Worm (Caenorhabditis elegans) whole organism, mixed stage, embryonic: Measurements from ENCODE around the gene ins-17.

Experiments used
- M03D4.4 ChIP-seq: sonication (generic microtip); optimal IDR thresholded peaks from 2 replicates; lab custom pipeline; 2017; ENCODE audit warnings: mild to moderate bottlenecking, missing genetic modification characterization, missing compliant biosample characterization
- bed-3 ChIP-seq: fragments of 200-800 bp; sonication (Bioruptor generic); optimal IDR thresholded peaks from 3 replicates; lab custom pipeline; 2018; ENCODE audit warnings: mild to moderate bottlenecking, missing genetic modification characterization, moderate library complexity, missing compliant biosample characterization
- blmp-1 ChIP-seq: fragments of 150-350 bp; optimal IDR thresholded peaks from 2 replicates; lab custom pipeline; 2014; ENCODE audit warnings: missing biosample characterization, missing genetic modification characterization
- ceh-39 ChIP-seq: fragments of 150-350 bp; optimal IDR thresholded peaks from 2 replicates; lab custom pipeline; 2014; ENCODE audit warnings: missing biosample characterization, missing genetic modification characterization
- ceh-43 ChIP-seq: fragments of 200-800 bp; sonication (Bioruptor generic); optimal IDR thresholded peaks from 2 replicates; lab custom pipeline; 2018; ENCODE audit warnings: mild to moderate bottlenecking, missing genetic modification characterization, moderate library complexity, missing compliant biosample characterization
- ceh-83 ChIP-seq: fragments of 200-800 bp; sonication (Bioruptor generic); optimal IDR thresholded peaks from 2 replicates; lab custom pipeline; 2018; ENCODE audit warnings: mild to moderate bottlenecking, missing genetic modification characterization, missing compliant biosample characterization
- ces-1 ChIP-seq: fragments of 150-350 bp; optimal IDR thresholded peaks from 2 replicates; lab custom pipeline; 2014; ENCODE audit warnings: missing biosample characterization, missing genetic modification reagents, missing genetic modification characterization
- cnd-1 ChIP-seq: fragments of 200-800 bp; sonication (Bioruptor generic); optimal IDR thresholded peaks from 2 replicates; lab custom pipeline; 2018; ENCODE audit warnings: mild to moderate bottlenecking, missing genetic modification characterization, missing compliant biosample characterization
- drap-1 ChIP-seq: fragments of 200-800 bp; sonication (Bioruptor generic); optimal IDR thresholded peaks from 3 replicates; lab custom pipeline; 2018; ENCODE audit warnings: mild to moderate bottlenecking, missing genetic modification characterization, missing compliant biosample characterization
- elt-1 ChIP-seq: sonication (generic microtip); optimal IDR thresholded peaks from 2 replicates; lab custom pipeline; 2017; ENCODE audit warnings: missing genetic modification characterization, mild to moderate bottlenecking, missing compliant biosample characterization, antibody characterized with exemption, moderate library complexity, borderline replicate concordance; ENCODE audit not compliant: insufficient read depth
- elt-3 ChIP-seq: fragments of 150-350 bp; optimal IDR thresholded peaks from 2 replicates; lab custom pipeline; 2014; ENCODE audit warnings: missing biosample characterization, missing genetic modification characterization
- flh-1 ChIP-seq: fragments of 200-800 bp; sonication (Bioruptor generic); optimal IDR thresholded peaks from 2 replicates; lab custom pipeline; 2018; ENCODE audit warnings: mild to moderate bottlenecking, missing genetic modification characterization, moderate library complexity, missing compliant biosample characterization
- hlh-1 ChIP-seq: fragments of 150-350 bp; optimal IDR thresholded peaks from 2 replicates; lab custom pipeline; 2014; ENCODE audit warnings: missing biosample characterization, missing genetic modification reagents, missing genetic modification characterization
- lin-13 ChIP-seq: fragments of 150-350 bp; optimal IDR thresholded peaks from 2 replicates; lab custom pipeline; 2014; ENCODE audit warnings: missing biosample characterization, missing genetic modification characterization
- lin-32 ChIP-seq: fragments of 200-800 bp; sonication (Bioruptor generic); optimal IDR thresholded peaks from 2 replicates; lab custom pipeline; 2018; ENCODE audit warnings: mild to moderate bottlenecking, missing genetic modification characterization, missing compliant biosample characterization
- mab-5 ChIP-seq: fragments of 150-350 bp; optimal IDR thresholded peaks from 2 replicates; lab custom pipeline; 2014; ENCODE audit warnings: missing biosample characterization, missing genetic modification characterization
- mep-1 ChIP-seq: fragments of 150-350 bp; optimal IDR thresholded peaks from 2 replicates; lab custom pipeline; 2017; ENCODE audit warnings: missing biosample characterization, missing genetic modification reagents, missing genetic modification characterization, inconsistent platforms
- mls-2 ChIP-seq: sonication (generic microtip); optimal IDR thresholded peaks from 2 replicates; lab custom pipeline; 2016; ENCODE audit warnings: mild to moderate bottlenecking, missing genetic modification characterization, moderate library complexity, missing compliant biosample characterization
- nhr-12 ChIP-seq: fragments of 150-350 bp; optimal IDR thresholded peaks from 2 replicates; lab custom pipeline; 2014; ENCODE audit warnings: missing biosample characterization, missing genetic modification characterization
- nhr-237 ChIP-seq: fragments of 150-350 bp; optimal IDR thresholded peaks from 2 replicates; lab custom pipeline; 2014; ENCODE audit warnings: missing biosample characterization, missing genetic modification characterization
- nhr-28 ChIP-seq: fragments of 150-350 bp; optimal IDR thresholded peaks from 2 replicates; lab custom pipeline; 2014; ENCODE audit warnings: missing biosample characterization, missing genetic modification characterization
- nhr-76 ChIP-seq: sonication (generic microtip); optimal IDR thresholded peaks from 2 replicates; lab custom pipeline; 2017; ENCODE audit warnings: missing biosample characterization, missing genetic modification characterization
- pha-4 ChIP-seq: fragments of 150-350 bp; optimal IDR thresholded peaks from 2 replicates; lab custom pipeline; 2018; ENCODE audit warnings: missing biosample characterization, missing genetic modification reagents, missing genetic modification characterization
- snpc-4 ChIP-seq: fragments of 150-350 bp; optimal IDR thresholded peaks from 2 replicates; lab custom pipeline; 2014; ENCODE audit warnings: missing biosample characterization, missing genetic modification characterization
- sptf-1 ChIP-seq: sonication (generic microtip); optimal IDR thresholded peaks from 2 replicates; lab custom pipeline; 2017; ENCODE audit warnings: mild to moderate bottlenecking, missing genetic modification characterization, moderate library complexity, missing compliant biosample characterization
- tbx-8 ChIP-seq: fragments of 200-800 bp; sonication (Bioruptor generic); optimal IDR thresholded peaks from 2 replicates; lab custom pipeline; 2018; ENCODE audit warnings: mild to moderate bottlenecking, missing genetic modification characterization, moderate library complexity, missing compliant biosample characterization
- unc-120 ChIP-seq: sonication (generic microtip); optimal IDR thresholded peaks from 2 replicates; lab custom pipeline; 2017; ENCODE audit warnings: missing genetic modification characterization, missing compliant biosample characterization; ENCODE audit not compliant: poor library complexity, severe bottlenecking
- unc-39 ChIP-seq: fragments of 150-350 bp; optimal IDR thresholded peaks from 2 replicates; lab custom pipeline; 2014; ENCODE audit warnings: missing biosample characterization, missing genetic modification characterization
- unc-62 ChIP-seq: fragments of 150-350 bp; optimal IDR thresholded peaks from 2 replicates; lab custom pipeline; 2014; ENCODE audit warnings: missing biosample characterization, missing genetic modification reagents, missing genetic modification characterization
- zip-8 ChIP-seq: fragments of 150-350 bp; optimal IDR thresholded peaks from 2 replicates; lab custom pipeline; 2014; ENCODE audit warnings: missing biosample characterization, missing genetic modification characterization

ins-17 gene

ce11 chrIII:4502559-4503240 is 25.3 kb upstream of the ins-17 start (continued):
- TF ChIP-seq ceh-83 (GFP tag; lab: Kevin White, UChicago) = no peak
- peak; percentile 4 for TF ChIP-seq mep-1 (tag; lab: Kevin White, UChicago)
- no peak for TF ChIP-seq lin-32 (GFP tag; lab: Kevin White, UChicago)

ce11 chrIII:4498938-4499337 is 21.6 kb upstream of the ins-17 start, which contains the start of the genes C07G2.5 and atf-7:
C07G2.5 (minus strand) TSS chrIII:4499038.
atf-7 (minus strand) TSS chrIII:4499045.
- TF ChIP-seq tbx-8 (no peak), lin-13 (no peak), mls-2 (tag; lab: Kevin White, UChicago) (no peak), ceh-43 (no peak), elt-1 (tag; lab: Kevin White, UChicago) (no peak), snpc-4 (tag; lab: Kevin White, UChicago) (no peak), cnd-1 (tag; lab: Kevin White, UChicago) (no peak), blmp-1 (tag; lab: Kevin White, UChicago) (no peak), M03D4.4 (tag; lab: Kevin White, UChicago) (no peak), nhr-76 (tag; lab: Kevin White, UChicago) (no peak)
- TF ChIP-seq, all 35 proteins: peak for 0

ce11 chrIII:4496085-4496484 is 18.7 kb upstream of the ins-17 start:
- peak; percentile 29 for TF ChIP-seq zip-8
- no peak for TF ChIP-seq ceh-39 (tag; lab: Kevin White, UChicago)
- no peak for TF ChIP-seq nhr-12

- TF ChIP-seq unc-120 = no peak
- no peak for TF ChIP-seq ceh-39 (tag; lab: Kevin White, UChicago)
- no peak for TF ChIP-seq elt-3 (tag; lab: Kevin White, UChicago)
- TF ChIP-seq bed-3 (GFP tag; lab: Kevin White, UChicago) = no peak
- TF ChIP-seq tbx-8 = no peak
- TF ChIP-seq ceh-83 (GFP tag; lab: Kevin White, UChicago) = no peak
- TF ChIP-seq nhr-237 (tag; lab: Kevin White, UChicago) = no peak
- TF ChIP-seq lin-13 = no peak
- no peak for TF ChIP-seq unc-39 (tag; lab: Kevin White, UChicago)
- TF ChIP-seq hlh-1 (tag; lab: Kevin White, UChicago) = no peak
- TF ChIP-seq mep-1 (tag; lab: Kevin White, UChicago) = no peak
- no peak for TF ChIP-seq ceh-43
- TF ChIP-seq nhr-76 (tag; lab: Kevin White, UChicago) = no peak
- no peak for TF ChIP-seq lin-32 (GFP tag; lab: Kevin White, UChicago)
- no peak for TF ChIP-seq mls-2 (tag; lab: Kevin White, UChicago)
- TF ChIP-seq mab-5 (tag; lab: Kevin White, UChicago) = no peak
- TF ChIP-seq ces-1 (GFP tag; lab: Kevin White, UChicago) = no peak
- TF ChIP-seq zip-8 = no peak
- TF ChIP-seq unc-62 (GFP tag; lab: Kevin White, UChicago) = no peak
Observed at ce11 chrIII:4495685-4496084, 18.3 kb upstream of the ins-17 start.

- TF ChIP-seq mls-2 (tag; lab: Kevin White, UChicago) (no peak), flh-1 (GFP tag; lab: Kevin White, UChicago) (no peak), sptf-1 (tag; lab: Kevin White, UChicago) (no peak), cnd-1 (tag; lab: Kevin White, UChicago) (no peak), nhr-12 (no peak), pha-4 (tag; lab: Kevin White, UChicago) (no peak), zip-8 (no peak), tbx-8 (no peak), unc-39 (tag; lab: Kevin White, UChicago) (no peak), M03D4.4 (tag; lab: Kevin White, UChicago) (no peak), ceh-39 (tag; lab: Kevin White, UChicago) (no peak), elt-3 (tag; lab: Kevin White, UChicago) (no peak), mep-1 (tag; lab: Kevin White, UChicago) (no peak), ces-1 (GFP tag; lab: Kevin White, UChicago) (no peak), snpc-4 (tag; lab: Kevin White, UChicago) (no peak), ceh-43 (no peak), drap-1 (GFP tag; lab: Kevin White, UChicago) (no peak), lin-13 (no peak), nhr-28 (tag; lab: Kevin White, UChicago) (no peak), unc-120 (no peak)
Observed at ce11 chrIII:4495250-4495649, 17.9 kb upstream of the ins-17 start.
